Worm (Caenorhabditis elegans): Measurements from ENCODE around the gene npr-4.

- peak; percentile 85 for TF ChIP-seq him-1 (tag; optimal IDR thresholded peaks at IDR 0.05)
- peak; percentile 15 for TF ChIP-seq W03F9.2 (tag; optimal IDR thresholded peaks at IDR 0.05)
- TF ChIP-seq dao-5 (tag; optimal IDR thresholded peaks at IDR 0.05), result peak; percentile 75
These were observed 12.1 kb upstream of the npr-4 start for ce11 chrX:12563589-12563988.

Data from whole organism, L4/young adult.